Worm (Caenorhabditis elegans): ENCODE measurements around the gene F35E12.6.

DNA sequence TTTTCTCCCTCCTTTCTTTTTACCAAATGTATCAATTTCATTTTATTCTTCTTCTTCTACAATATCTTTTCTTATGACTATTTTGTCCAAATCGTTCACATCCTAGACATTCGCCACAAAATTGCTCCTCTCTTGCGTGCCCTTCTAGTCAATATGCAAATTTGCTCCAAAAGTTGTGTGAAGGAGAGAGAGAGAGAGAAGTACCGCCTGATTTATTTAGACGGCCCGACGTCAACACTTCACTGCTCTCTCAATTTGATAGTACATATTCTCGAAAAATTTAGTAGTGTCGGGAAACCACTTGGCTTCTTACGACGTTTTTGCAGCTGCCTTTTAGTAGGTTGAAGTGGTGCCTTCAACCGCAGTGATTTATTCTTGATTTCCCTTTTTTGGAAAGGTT is 49.5 kb downstream of the F35E12.6 start:
- no peak for TF ChIP-seq him-1 (tag; optimal IDR thresholded peaks at IDR 0.05)
- TF ChIP-seq W03F9.2 (tag; optimal IDR thresholded peaks at IDR 0.05) = no peak
- no peak for TF ChIP-seq dao-5 (tag; optimal IDR thresholded peaks at IDR 0.05)
